Worm (Caenorhabditis elegans) whole organism, L3 larva: ENCODE results near the gene ech-4.

Source experiments
- ama-1 ChIP-seq: fragments of 150-350 bp; optimal IDR thresholded peaks from 2 replicates; lab custom pipeline; 2018
- elt-3 ChIP-seq, 3 experiments: fragments of 150-350 bp in 1 of 3; sonication (generic microtip) in 2 of 3; optimal IDR thresholded peaks; 2 replicates in 2 of 3; 4 replicates in 1 of 3; lab custom pipeline; 2014 to 2017; ENCODE audit warnings: missing biosample characterization in 3 of 3, missing genetic modification characterization in 3 of 3
- tbx-2 ChIP-seq: sonication (generic microtip); optimal IDR thresholded peaks from 2 replicates; lab custom pipeline; 2016; ENCODE audit warnings: mild to moderate bottlenecking, missing genetic modification characterization, missing compliant biosample characterization
- ztf-11 ChIP-seq: fragments of 150-350 bp; optimal IDR thresholded peaks from 2 replicates; lab custom pipeline; 2014; ENCODE audit warnings: missing biosample characterization, missing genetic modification characterization

ce11 chrII:10868670-10869246 is 47.9 kb downstream of the ech-4 start, which contains the start of the genes gmps-1 and cap-2:
- peak; percentile 77 for TF ChIP-seq ama-1 (lab: Kevin White, UChicago)
- TF ChIP-seq elt-3 (tag; optimal IDR thresholded peaks at IDR 0.05; lab: Kevin White, UChicago): peak in 1 of 3 experiments; percentile 35
- TF ChIP-seq ztf-11 (tag; lab: Kevin White, UChicago): no peak
- peak; percentile 94 for TF ChIP-seq tbx-2 (tag; lab: Kevin White, UChicago)
